Worm (Caenorhabditis elegans) whole organism, mixed stage, embryonic: Measurements from ENCODE around the gene ugt-9.

Experiments
- bed-3 ChIP-seq: fragments of 200-800 bp; sonication (Bioruptor generic); optimal IDR thresholded peaks from 3 replicates; lab custom pipeline; 2018; ENCODE audit warnings: mild to moderate bottlenecking, missing genetic modification characterization, moderate library complexity, missing compliant biosample characterization
- ces-1 ChIP-seq: fragments of 150-350 bp; optimal IDR thresholded peaks from 2 replicates; lab custom pipeline; 2014; ENCODE audit warnings: missing biosample characterization, missing genetic modification reagents, missing genetic modification characterization
- elt-3 ChIP-seq: fragments of 150-350 bp; optimal IDR thresholded peaks from 2 replicates; lab custom pipeline; 2014; ENCODE audit warnings: missing biosample characterization, missing genetic modification characterization
- flh-1 ChIP-seq: fragments of 200-800 bp; sonication (Bioruptor generic); optimal IDR thresholded peaks from 2 replicates; lab custom pipeline; 2018; ENCODE audit warnings: mild to moderate bottlenecking, missing genetic modification characterization, moderate library complexity, missing compliant biosample characterization
- mab-5 ChIP-seq: fragments of 150-350 bp; optimal IDR thresholded peaks from 2 replicates; lab custom pipeline; 2014; ENCODE audit warnings: missing biosample characterization, missing genetic modification characterization
- mls-2 ChIP-seq: sonication (generic microtip); optimal IDR thresholded peaks from 2 replicates; lab custom pipeline; 2016; ENCODE audit warnings: mild to moderate bottlenecking, missing genetic modification characterization, moderate library complexity, missing compliant biosample characterization
- nhr-237 ChIP-seq: fragments of 150-350 bp; optimal IDR thresholded peaks from 2 replicates; lab custom pipeline; 2014; ENCODE audit warnings: missing biosample characterization, missing genetic modification characterization
- nhr-76 ChIP-seq: sonication (generic microtip); optimal IDR thresholded peaks from 2 replicates; lab custom pipeline; 2017; ENCODE audit warnings: missing biosample characterization, missing genetic modification characterization
- snpc-4 ChIP-seq: fragments of 150-350 bp; optimal IDR thresholded peaks from 2 replicates; lab custom pipeline; 2014; ENCODE audit warnings: missing biosample characterization, missing genetic modification characterization
- unc-120 ChIP-seq: sonication (generic microtip); optimal IDR thresholded peaks from 2 replicates; lab custom pipeline; 2017; ENCODE audit warnings: missing genetic modification characterization, missing compliant biosample characterization; ENCODE audit not compliant: poor library complexity, severe bottlenecking
- unc-39 ChIP-seq: fragments of 150-350 bp; optimal IDR thresholded peaks from 2 replicates; lab custom pipeline; 2014; ENCODE audit warnings: missing biosample characterization, missing genetic modification characterization
- unc-62 ChIP-seq: fragments of 150-350 bp; optimal IDR thresholded peaks from 2 replicates; lab custom pipeline; 2014; ENCODE audit warnings: missing biosample characterization, missing genetic modification reagents, missing genetic modification characterization

DNA sequence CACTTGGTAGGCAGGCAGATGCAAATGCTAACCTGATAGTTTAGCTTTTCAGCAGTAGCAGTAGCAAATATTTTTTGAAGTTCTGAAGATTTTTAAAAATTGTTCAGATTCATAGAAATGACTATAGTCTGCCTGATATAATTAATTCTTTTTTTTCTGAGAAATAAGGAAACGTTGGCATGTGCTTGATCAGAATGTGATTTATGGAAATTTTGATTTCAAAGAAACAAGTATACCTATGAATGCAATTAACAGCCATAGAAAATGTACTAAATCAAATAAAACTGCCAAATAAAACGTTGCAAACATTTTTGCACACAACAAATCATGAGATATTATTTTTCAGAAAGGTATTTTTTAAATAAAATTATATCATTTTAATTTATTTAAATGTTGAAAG is 25.2 kb upstream of the ugt-9 start:
- TF ChIP-seq nhr-237 (tag; lab: Kevin White, UChicago) (no peak), unc-62 (GFP tag; lab: Kevin White, UChicago) (no peak), mls-2 (no peak), elt-3 (tag; lab: Kevin White, UChicago) (no peak), ces-1 (GFP tag; lab: Kevin White, UChicago) (no peak), unc-120 (no peak), flh-1 (GFP tag; lab: Kevin White, UChicago) (no peak), mab-5 (tag; lab: Kevin White, UChicago) (no peak), snpc-4 (tag; lab: Kevin White, UChicago) (no peak), nhr-76 (tag; lab: Kevin White, UChicago) (no peak), unc-39 (tag; lab: Kevin White, UChicago) (no peak), bed-3 (GFP tag; lab: Kevin White, UChicago) (no peak)
